Fruit fly (Drosophila melanogaster) whole organism, embryonic: ENCODE results near the gene bys.

Source experiments
- Ada2b ChIP-seq: fragments of 200-800 bp; sonication (Bioruptor generic); IDR thresholded peaks from 2 replicates; pipeline ENCODE4 v1.3.6; 2022; ENCODE audit warnings: missing biosample characterization, missing genetic modification characterization
- Bteb2 ChIP-seq: fragments of 200-800 bp; sonication (Bioruptor generic); optimal IDR thresholded peaks from 2 replicates; lab custom pipeline; 2016; ENCODE audit warnings: missing biosample characterization, missing genetic modification characterization
- CG10147 ChIP-seq: fragments of 200-800 bp; sonication (Bioruptor generic); optimal IDR thresholded peaks from 2 replicates; lab custom pipeline; 2019; ENCODE audit warnings: missing biosample characterization, mild to moderate bottlenecking, missing genetic modification characterization, moderate library complexity
- CG10431 ChIP-seq: fragments of 200-800 bp; sonication (Bioruptor generic); optimal IDR thresholded peaks from 3 replicates; lab custom pipeline; 2018; ENCODE audit warnings: missing biosample characterization, mild to moderate bottlenecking, missing genetic modification characterization
- CG11456 ChIP-seq: fragments of 200-800 bp; sonication (Bioruptor generic); IDR thresholded peaks from 3 replicates; pipeline ENCODE4 v1.3.6; 2022; ENCODE audit warnings: missing biosample characterization, missing genetic modification characterization
- CG11695 ChIP-seq: fragments of 200-800 bp; sonication (Bioruptor generic); IDR thresholded peaks from 3 replicates; pipeline ENCODE4 v1.3.6; 2022; ENCODE audit warnings: missing biosample characterization, missing genetic modification characterization
- CG12104 ChIP-seq: fragments of 200-800 bp; sonication (Bioruptor generic); optimal IDR thresholded peaks from 3 replicates; lab custom pipeline; 2016; ENCODE audit warnings: missing biosample characterization, missing genetic modification characterization
- CG12659 ChIP-seq: fragments of 200-800 bp; sonication (Bioruptor generic); optimal IDR thresholded peaks from 3 replicates; lab custom pipeline; 2017; ENCODE audit warnings: mild to moderate bottlenecking, missing biosample characterization, missing genetic modification reagents, missing genetic modification characterization
- CG16813 ChIP-seq: fragments of 200-800 bp; sonication (Bioruptor generic); IDR thresholded peaks from 3 replicates; pipeline ENCODE4 v1.3.6; 2022; ENCODE audit warnings: missing biosample characterization, missing genetic modification characterization; ENCODE audit not compliant: partially characterized antibody
- CG18262 ChIP-seq: fragments of 200-800 bp; optimal IDR thresholded peaks from 3 replicates; lab custom pipeline; 2019; ENCODE audit warnings: missing biosample characterization, mild to moderate bottlenecking, missing genetic modification characterization, moderate library complexity
- CG2129 ChIP-seq: fragments of 200-800 bp; sonication (Bioruptor generic); IDR thresholded peaks from 2 replicates; pipeline ENCODE4 v1.3.6; 2022; ENCODE audit warnings: missing biosample characterization, missing genetic modification characterization; ENCODE audit not compliant: partially characterized antibody
- CG3065 ChIP-seq: fragments of 200-800 bp; sonication (Bioruptor generic); optimal IDR thresholded peaks from 2 replicates; lab custom pipeline; 2016; ENCODE audit warnings: missing biosample characterization, missing genetic modification characterization
- CG32767 ChIP-seq: fragments of 200-800 bp; sonication (Bioruptor generic); IDR thresholded peaks from 2 replicates; pipeline ENCODE4 v1.3.6; 2022; ENCODE audit warnings: missing biosample characterization, missing genetic modification characterization
- CG32772 ChIP-seq: fragments of 200-800 bp; sonication (Bioruptor generic); IDR thresholded peaks from 2 replicates; pipeline ENCODE4 v1.3.6; 2022; ENCODE audit warnings: missing biosample characterization, missing genetic modification characterization
- CG6683 ChIP-seq: fragments of 200-800 bp; sonication (Bioruptor generic); optimal IDR thresholded peaks from 2 replicates; lab custom pipeline; 2017; ENCODE audit warnings: missing biosample characterization, mild to moderate bottlenecking, missing genetic modification characterization, missing genetic modification reagents
- CG6791 ChIP-seq: fragments of 200-800 bp; sonication (Bioruptor generic); IDR thresholded peaks from 3 replicates; pipeline ENCODE4 v1.3.6; 2022; ENCODE audit warnings: missing biosample characterization, missing genetic modification characterization; ENCODE audit not compliant: partially characterized antibody
- CG6813 ChIP-seq: fragments of 200-800 bp; sonication (Bioruptor generic); optimal IDR thresholded peaks from 2 replicates; lab custom pipeline; 2017; ENCODE audit warnings: missing biosample characterization, missing genetic modification characterization, mild to moderate bottlenecking, moderate library complexity, missing genetic modification reagents
- CG7372 ChIP-seq: fragments of 200-800 bp; sonication (Bioruptor generic); IDR thresholded peaks from 2 replicates; pipeline ENCODE4 v1.3.6; 2022; ENCODE audit warnings: missing biosample characterization, missing genetic modification characterization
- CG8281 ChIP-seq: fragments of 200-800 bp; sonication (Bioruptor generic); optimal IDR thresholded peaks from 2 replicates; lab custom pipeline; 2018; ENCODE audit warnings: missing biosample characterization, mild to moderate bottlenecking, missing genetic modification characterization, moderate library complexity
- CG8290 ChIP-seq, 3 experiments: fragments of 200-800 bp; sonication (Bioruptor generic); optimal IDR thresholded peaks; 2 replicates each; lab custom pipeline; 2016 to 2019; ENCODE audit warnings: missing biosample characterization in 3 of 3, missing genetic modification characterization in 3 of 3, mild to moderate bottlenecking in 2 of 3, moderate library complexity in 1 of 3
- CG9876 ChIP-seq: fragments of 200-800 bp; sonication (Bioruptor generic); optimal IDR thresholded peaks from 2 replicates; lab custom pipeline; 2016; ENCODE audit warnings: missing biosample characterization, missing genetic modification characterization
- CrebB ChIP-seq: fragments of 200-800 bp; sonication (Bioruptor generic); optimal IDR thresholded peaks from 3 replicates; lab custom pipeline; 2018; ENCODE audit warnings: missing biosample characterization, mild to moderate bottlenecking, missing genetic modification characterization
- D ChIP-seq, 2 experiments: fragments of 200-800 bp in 1 of 2; fragments of >200 bp in 1 of 2; sonication (Bioruptor generic) in 1 of 2; optimal IDR thresholded peaks; 2 replicates in 1 of 2; 3 replicates in 1 of 2; lab custom pipeline; 2017; ENCODE audit warnings: mild to moderate bottlenecking in 1 of 2, missing biosample characterization in 1 of 2, missing genetic modification characterization in 1 of 2, missing genetic modification reagents in 1 of 2
- Dbx ChIP-seq: fragments of 200-800 bp; sonication (Bioruptor generic); IDR thresholded peaks from 3 replicates; pipeline ENCODE4 v1.3.6; 2022; ENCODE audit warnings: missing biosample characterization, missing genetic modification characterization
- Dip2 ChIP-seq: fragments of 200-800 bp; sonication (Bioruptor generic); IDR thresholded peaks from 2 replicates; pipeline ENCODE4 v1.3.6; 2022; ENCODE audit warnings: missing biosample characterization, missing genetic modification characterization
- Dll ChIP-seq: fragments of 200-800 bp; sonication (Bioruptor generic); IDR thresholded peaks from 4 replicates; pipeline ENCODE4 v1.3.6; 2022; ENCODE audit warnings: missing biosample characterization, missing genetic modification characterization; ENCODE audit not compliant: partially characterized antibody
- E2f1 ChIP-seq: fragments of 200-800 bp; sonication (Bioruptor generic); IDR thresholded peaks from 2 replicates; pipeline ENCODE4 v1.3.6; 2022; ENCODE audit warnings: missing biosample characterization, missing genetic modification characterization
- Ets65A ChIP-seq: fragments of 200-800 bp; sonication (Bioruptor generic); peaks from one replicate; lab custom pipeline; 2016; ENCODE audit warnings: missing biosample characterization, missing genetic modification characterization
- Hmr ChIP-seq: fragments of 200-800 bp; sonication (Bioruptor generic); optimal IDR thresholded peaks from 3 replicates; lab custom pipeline; 2017; ENCODE audit warnings: mild to moderate bottlenecking, missing biosample characterization, missing genetic modification reagents, missing genetic modification characterization
- Hr3 ChIP-seq: fragments of 200-800 bp; sonication (Bioruptor generic); optimal IDR thresholded peaks from 3 replicates; lab custom pipeline; 2016; ENCODE audit warnings: missing biosample characterization, missing genetic modification characterization
- MBD-R2 ChIP-seq: fragments of 200-800 bp; sonication (Bioruptor generic); IDR thresholded peaks from 2 replicates; pipeline ENCODE4 v1.3.6; 2022; ENCODE audit warnings: missing biosample characterization, missing genetic modification characterization
- NfI ChIP-seq: fragments of 200-800 bp; sonication (Bioruptor generic); optimal IDR thresholded peaks from 3 replicates; lab custom pipeline; 2018; ENCODE audit warnings: missing biosample characterization, mild to moderate bottlenecking, missing genetic modification characterization, moderate library complexity
- Pdp1 ChIP-seq, 2 experiments: fragments of 200-800 bp; sonication (Bioruptor generic); optimal IDR thresholded peaks; 3 replicates each; lab custom pipeline; 2016; ENCODE audit warnings: missing biosample characterization in 2 of 2, missing genetic modification characterization in 2 of 2, mild to moderate bottlenecking in 1 of 2, moderate library complexity in 1 of 2
- Poxn ChIP-seq: fragments of 200-800 bp; sonication (Bioruptor generic); IDR thresholded peaks from 2 replicates; pipeline ENCODE4 v1.3.6; 2022; ENCODE audit warnings: missing biosample characterization, missing genetic modification characterization
- Rx ChIP-seq: fragments of 200-800 bp; sonication (Bioruptor generic); IDR thresholded peaks from 2 replicates; pipeline ENCODE4 v1.3.6; 2022; ENCODE audit warnings: missing biosample characterization, missing genetic modification characterization
- Sox100B ChIP-seq: fragments of 200-800 bp; sonication (Bioruptor generic); optimal IDR thresholded peaks from 3 replicates; lab custom pipeline; 2018; ENCODE audit warnings: missing biosample characterization, mild to moderate bottlenecking, missing genetic modification characterization
- ara ChIP-seq: fragments of 200-800 bp; sonication (Bioruptor generic); IDR thresholded peaks from 2 replicates; pipeline ENCODE4 v1.3.6; 2022; ENCODE audit warnings: missing biosample characterization, missing genetic modification characterization
- crol ChIP-seq: fragments of 200-800 bp; sonication (Bioruptor generic); IDR thresholded peaks from 2 replicates; pipeline ENCODE4 v1.3.6; 2022; ENCODE audit warnings: missing biosample characterization, missing genetic modification characterization
- eyg ChIP-seq: fragments of 200-800 bp; sonication (Bioruptor generic); optimal IDR thresholded peaks from 3 replicates; lab custom pipeline; 2016; ENCODE audit warnings: missing biosample characterization, missing genetic modification characterization
- fd3F ChIP-seq: fragments of 200-800 bp; sonication (Bioruptor generic); optimal IDR thresholded peaks from 2 replicates; lab custom pipeline; 2018; ENCODE audit warnings: missing biosample characterization, mild to moderate bottlenecking, missing genetic modification characterization, moderate library complexity
- fd96Cb ChIP-seq: fragments of 200-800 bp; sonication (Bioruptor generic); optimal IDR thresholded peaks from 2 replicates; lab custom pipeline; 2018; ENCODE audit warnings: missing biosample characterization, mild to moderate bottlenecking, missing genetic modification characterization, moderate library complexity
- gcm ChIP-seq: fragments of 200-800 bp; sonication (Bioruptor generic); optimal IDR thresholded peaks from 2 replicates; lab custom pipeline; 2019; ENCODE audit warnings: missing biosample characterization, mild to moderate bottlenecking, missing genetic modification characterization, moderate library complexity
- h ChIP-seq: fragments of >200 bp; optimal IDR thresholded peaks from 2 replicates; lab custom pipeline; 2017
- jigr1 ChIP-seq: fragments of 200-800 bp; sonication (Bioruptor generic); IDR thresholded peaks from 3 replicates; pipeline ENCODE4 v1.3.6; 2022; ENCODE audit warnings: missing biosample characterization, missing genetic modification characterization
- lilli ChIP-seq: fragments of 200-800 bp; sonication (Bioruptor generic); optimal IDR thresholded peaks from 3 replicates; lab custom pipeline; 2016; ENCODE audit warnings: missing biosample characterization, missing genetic modification characterization
- lola ChIP-seq, 3 experiments: fragments of >200 bp in 2 of 3; fragments of 200-800 bp in 1 of 3; sonication (Bioruptor generic) in 1 of 3; optimal IDR thresholded peaks; 2 replicates each; lab custom pipeline; 2017 to 2019; ENCODE audit warnings: missing biosample characterization in 3 of 3, missing genetic modification characterization in 3 of 3, mild to moderate bottlenecking in 1 of 3, moderate library complexity in 1 of 3
- pnt ChIP-seq: fragments of 200-800 bp; sonication (Bioruptor generic); optimal IDR thresholded peaks from 3 replicates; lab custom pipeline; 2016; ENCODE audit warnings: missing biosample characterization, missing genetic modification characterization
- seq ChIP-seq: fragments of 200-800 bp; sonication (Bioruptor generic); IDR thresholded peaks from 2 replicates; pipeline ENCODE4 v1.3.6; 2022; ENCODE audit warnings: missing biosample characterization, missing genetic modification characterization
- trh ChIP-seq: fragments of 200-800 bp; sonication (Bioruptor generic); optimal IDR thresholded peaks from 2 replicates; lab custom pipeline; 2016; ENCODE audit warnings: missing biosample characterization, missing genetic modification characterization
- unpg ChIP-seq: fragments of 200-800 bp; sonication (Bioruptor generic); optimal IDR thresholded peaks from 3 replicates; lab custom pipeline; 2018; ENCODE audit warnings: missing biosample characterization, mild to moderate bottlenecking, missing genetic modification characterization, moderate library complexity

The bys gene

dm6 chrX:7946858-7947313, 45.2 kb downstream of the bys start, which contains the start of gene orion (continued):
- no peak for TF ChIP-seq NfI (GFP tag; lab: Kevin White, UChicago)
- TF ChIP-seq CG12104 (GFP tag; lab: Kevin White, UChicago) = no peak
- no peak for TF ChIP-seq Dip2
- no peak for TF ChIP-seq trh (GFP tag; lab: Kevin White, UChicago)
- no peak for TF ChIP-seq Ets65A
- TF ChIP-seq CrebB (tag; lab: Kevin White, UChicago) = peak; percentile 5
- TF ChIP-seq Hmr (GFP tag; lab: Kevin White, UChicago) = no peak
- TF ChIP-seq CG12659 (GFP tag; lab: Kevin White, UChicago) = peak; percentile 24
- TF ChIP-seq lilli = peak; percentile 42
- no peak for TF ChIP-seq Sox100B (GFP tag; lab: Kevin White, UChicago)
- TF ChIP-seq CG9876 (GFP tag; lab: Kevin White, UChicago) = no peak
- no peak for TF ChIP-seq Poxn (GFP tag; lab: Robert Waterston, UW)
- TF ChIP-seq CG18262 (tag; lab: Kevin White, UChicago) = peak; percentile 19
- TF ChIP-seq CG6791 (GFP tag; lab: Robert Waterston, UW) = peak; percentile 85
- TF ChIP-seq CG8281 (tag; lab: Kevin White, UChicago) = no peak
- 0 out of 2 replicates have a peak, but pooled peaks have one; percentile 25 for TF ChIP-seq ara (GFP tag; lab: Robert Waterston, UW)
- 0 out of 2 replicates have a peak, but pooled peaks have one; percentile 20 for TF ChIP-seq Ada2b
- no peak for TF ChIP-seq CG6813
- TF ChIP-seq Hr3 = no peak
- TF ChIP-seq CG11695 (GFP tag; lab: Robert Waterston, UW) = no peak
- TF ChIP-seq E2f1 (GFP tag; lab: Robert Waterston, UW) = no peak
- TF ChIP-seq CG6683 (GFP tag; lab: Kevin White, UChicago) = no peak
- no peak for TF ChIP-seq CG32767 (GFP tag; lab: Robert Waterston, UW)
- TF ChIP-seq CG11456 = no peak
- TF ChIP-seq Bteb2 (GFP tag; lab: Kevin White, UChicago) = no peak
- TF ChIP-seq D (optimal IDR thresholded peaks at IDR 0.05; lab: Kevin White, UChicago) = no peak
- peak; percentile 9 for TF ChIP-seq D (GFP tag; optimal IDR thresholded peaks at IDR 0.05; lab: Kevin White, UChicago)
- no peak for TF ChIP-seq seq (GFP tag; lab: Robert Waterston, UW)
- peak; percentile 95 for TF ChIP-seq crol (GFP tag; lab: Robert Waterston, UW)
- TF ChIP-seq Dbx (GFP tag; lab: Robert Waterston, UW) = no peak
- no peak for TF ChIP-seq fd3F (GFP tag; lab: Kevin White, UChicago)
- TF ChIP-seq eyg (GFP tag; lab: Kevin White, UChicago) = no peak
- no peak for TF ChIP-seq h (lab: Kevin White, UChicago)
- TF ChIP-seq pnt (GFP tag; lab: Kevin White, UChicago) = no peak
- no peak for TF ChIP-seq unpg (GFP tag; lab: Kevin White, UChicago)
- peak; percentile 87 for TF ChIP-seq Dll
- TF ChIP-seq Pdp1 (GFP tag; optimal IDR thresholded peaks at IDR 0.05; lab: Kevin White, UChicago) = peak in 1 of 2 experiments; percentile 17
- peak; percentile 56; the same call in 1 of the 2 replicates for TF ChIP-seq CG2129 (GFP tag; lab: Robert Waterston, UW)
- no peak for TF ChIP-seq CG10147 (GFP tag; lab: Kevin White, UChicago)
- TF ChIP-seq CG3065 = no peak
- TF ChIP-seq CG10431 (GFP tag; lab: Kevin White, UChicago) = peak; percentile 0
- no peak for TF ChIP-seq CG32772 (GFP tag; lab: Robert Waterston, UW)
- TF ChIP-seq CG16813 (GFP tag; lab: Robert Waterston, UW) = peak; percentile 69
- TF ChIP-seq CG8290 (GFP tag; optimal IDR thresholded peaks at IDR 0.05; lab: Kevin White, UChicago) = peak; percentile 47
- TF ChIP-seq CG8290 (tag; optimal IDR thresholded peaks at IDR 0.05; lab: Kevin White, UChicago) = no peak
- no peak for TF ChIP-seq lola (GFP tag; optimal IDR thresholded peaks at IDR 0.05; lab: Kevin White, UChicago)
- no peak for TF ChIP-seq jigr1
- TF ChIP-seq fd96Cb = no peak
- peak; percentile 17; the same call in 1 of the 2 replicates for TF ChIP-seq CG7372
- TF ChIP-seq MBD-R2 (GFP tag; lab: Robert Waterston, UW) = peak; percentile 40; the same call in 1 of the 2 replicates
- no peak for TF ChIP-seq Rx (GFP tag; lab: Robert Waterston, UW)
- peak; percentile 46 for TF ChIP-seq gcm (GFP tag; lab: Kevin White, UChicago)
